Worm (Caenorhabditis elegans): ENCODE results near the gene cnt-1.

DNA sequence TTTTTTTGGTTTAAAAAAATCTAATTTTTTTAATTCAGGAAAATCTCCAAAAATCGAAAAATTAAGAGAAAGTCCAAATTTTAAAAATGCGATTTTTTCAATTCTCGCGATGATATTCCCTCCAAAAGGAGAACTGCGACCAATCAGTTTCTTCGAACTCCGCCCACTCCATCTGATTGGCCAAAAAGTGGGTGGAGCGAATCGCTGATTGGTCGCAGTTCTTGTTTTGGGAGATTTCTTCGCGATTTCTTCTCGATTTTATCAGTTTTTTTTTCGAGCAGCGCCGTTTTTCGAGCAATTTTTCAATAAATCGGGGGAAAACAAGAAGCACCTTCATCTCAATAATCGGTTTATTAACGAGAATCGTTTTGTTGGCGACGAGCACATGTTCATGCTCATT, 41.7 kb upstream of the cnt-1 start:
- TF ChIP-seq ceh-2 (tag; optimal IDR thresholded peaks at IDR 0.05) = no peak
- TF ChIP-seq tbx-7 (tag; optimal IDR thresholded peaks at IDR 0.05) = no peak
- TF ChIP-seq pqm-1 (tag; optimal IDR thresholded peaks at IDR 0.05) = no peak
- TF ChIP-seq ama-1 (optimal IDR thresholded peaks at IDR 0.05) = no peak
- no peak for TF ChIP-seq nhr-232 (tag; optimal IDR thresholded peaks at IDR 0.05)
- TF ChIP-seq dmd-4 (tag; optimal IDR thresholded peaks at IDR 0.05; ENCODE audit: borderline replicate concordance) = no peak
- no peak for TF ChIP-seq pha-4 (tag; optimal IDR thresholded peaks at IDR 0.05)
